Worm (Caenorhabditis elegans) whole organism, midembryonic: ENCODE results near the gene srx-104.

Experiments
- T22C8.4 ChIP-seq: fragments of 200-800 bp; sonication (Bioruptor generic); IDR thresholded peaks from 2 replicates; pipeline ENCODE4 v1.3.6; 2022; ENCODE audit warnings: missing genetic modification characterization, missing compliant biosample characterization
- cog-1 ChIP-seq: sonication (generic microtip); optimal IDR thresholded peaks from 2 replicates; lab custom pipeline; 2016; ENCODE audit warnings: missing genetic modification characterization, missing compliant biosample characterization
- med-1 ChIP-seq: sonication (generic microtip); optimal IDR thresholded peaks from 2 replicates; lab custom pipeline; 2017; ENCODE audit warnings: missing genetic modification characterization, mild to moderate bottlenecking, missing compliant biosample characterization, antibody characterized with exemption, missing genetic modification reagents; ENCODE audit not compliant: insufficient read depth
- ref-1 ChIP-seq: fragments of 200-800 bp; sonication (Bioruptor generic); conservative IDR thresholded peaks from 2 replicates; pipeline ENCODE4 v1.3.6; 2022; ENCODE audit warnings: missing genetic modification reagents, missing genetic modification characterization, missing compliant biosample characterization
- tab-1 ChIP-seq: fragments of 200-800 bp; sonication (Bioruptor generic); IDR thresholded peaks from 2 replicates; pipeline ENCODE4 v1.3.6; 2022; ENCODE audit warnings: missing genetic modification characterization, missing compliant biosample characterization
- ztf-29 ChIP-seq: fragments of 200-800 bp; sonication (Bioruptor generic); IDR thresholded peaks from 2 replicates; pipeline ENCODE4 v1.3.6; 2022; ENCODE audit warnings: missing genetic modification reagents, missing genetic modification characterization, missing compliant biosample characterization

DNA sequence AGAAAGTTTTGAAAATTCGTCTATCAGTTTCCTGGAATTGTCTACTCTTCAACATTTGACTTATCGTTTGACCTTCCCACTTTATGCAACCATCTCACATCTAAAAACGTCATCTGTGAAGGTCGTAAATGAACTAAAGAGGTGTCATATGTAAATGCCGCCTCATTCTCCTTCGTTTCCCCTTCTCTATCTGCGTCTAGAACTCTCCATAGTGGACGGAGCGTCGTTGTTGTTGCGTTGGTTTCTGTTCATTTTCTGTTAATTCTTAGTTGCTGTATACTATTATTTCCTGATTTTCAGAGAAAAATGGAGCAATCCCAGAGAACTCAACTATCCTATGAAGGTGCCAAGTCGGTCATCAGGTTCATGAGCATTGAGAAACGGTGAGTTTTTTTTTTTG is 17.5 kb upstream of the srx-104 start, which contains the start of gene fbxc-52:
- TF ChIP-seq ref-1, result no peak
- no peak for TF ChIP-seq T22C8.4 (GFP tag; lab: Robert Waterston, UW)
- no peak for TF ChIP-seq med-1 (GFP tag; lab: Kevin White, UChicago)
- TF ChIP-seq ztf-29 (GFP tag; lab: Robert Waterston, UW), result no peak
- no peak for TF ChIP-seq cog-1 (tag; lab: Kevin White, UChicago)
- no peak for TF ChIP-seq tab-1
